Worm (Caenorhabditis elegans) whole organism, L2 larva: ENCODE measurements around the gene D1014.7.

Source experiments
- C34F6.9 ChIP-seq: fragments of 150-350 bp; optimal IDR thresholded peaks from 2 replicates; lab custom pipeline; 2014; ENCODE audit warnings: missing biosample characterization, missing genetic modification characterization
- F13H6.1 ChIP-seq: sonication (generic microtip); optimal IDR thresholded peaks from 2 replicates; lab custom pipeline; 2016; ENCODE audit warnings: missing genetic modification characterization, missing compliant biosample characterization
- Y55F3AM.14 ChIP-seq: fragments of 200-800 bp; sonication (Bioruptor generic); optimal IDR thresholded peaks from 2 replicates; lab custom pipeline; 2018; ENCODE audit warnings: mild to moderate bottlenecking, missing genetic modification characterization, missing compliant biosample characterization
- alr-1 ChIP-seq: fragments of 150-350 bp; optimal IDR thresholded peaks from 2 replicates; lab custom pipeline; 2014; ENCODE audit warnings: missing biosample characterization, missing genetic modification characterization
- aly-2 ChIP-seq: fragments of 150-350 bp; optimal IDR thresholded peaks from 2 replicates; lab custom pipeline; 2014; ENCODE audit warnings: missing biosample characterization, missing genetic modification characterization
- ama-1 ChIP-seq: fragments of 150-350 bp; optimal IDR thresholded peaks from 2 replicates; lab custom pipeline; 2018; ENCODE audit warnings: inconsistent platforms
- ceh-16 ChIP-seq: fragments of 150-350 bp; optimal IDR thresholded peaks from 2 replicates; lab custom pipeline; 2014; ENCODE audit warnings: missing biosample characterization, missing genetic modification characterization
- ceh-82 ChIP-seq: fragments of 150-350 bp; optimal IDR thresholded peaks from 2 replicates; lab custom pipeline; 2014; ENCODE audit warnings: missing biosample characterization, missing genetic modification characterization
- dmd-4 ChIP-seq: sonication (generic microtip); optimal IDR thresholded peaks from 2 replicates; lab custom pipeline; 2017; ENCODE audit warnings: missing biosample characterization, missing genetic modification characterization
- elt-1 ChIP-seq: fragments of 150-350 bp; optimal IDR thresholded peaks from 2 replicates; lab custom pipeline; 2014; ENCODE audit warnings: missing biosample characterization, missing genetic modification characterization
- elt-3 ChIP-seq: sonication (generic microtip); optimal IDR thresholded peaks from 2 replicates; lab custom pipeline; 2017; ENCODE audit warnings: missing biosample characterization, missing genetic modification characterization
- fos-1 ChIP-seq: fragments of 150-350 bp; optimal IDR thresholded peaks from 2 replicates; lab custom pipeline; 2014; ENCODE audit warnings: missing biosample characterization, missing genetic modification characterization
- lin-11 ChIP-seq: fragments of 150-350 bp; sonication (generic microtip); optimal IDR thresholded peaks from 2 replicates; lab custom pipeline; 2014; ENCODE audit warnings: missing biosample characterization, missing genetic modification characterization, inconsistent platforms, mixed read lengths
- lin-13 ChIP-seq: fragments of 150-350 bp; optimal IDR thresholded peaks from 2 replicates; lab custom pipeline; 2014; ENCODE audit warnings: missing biosample characterization, missing genetic modification reagents, missing genetic modification characterization
- lin-39 ChIP-seq: fragments of 150-350 bp; optimal IDR thresholded peaks from 2 replicates; lab custom pipeline; 2014; ENCODE audit warnings: missing biosample characterization, missing genetic modification reagents, missing genetic modification characterization
- lsy-2 ChIP-seq, 2 experiments: fragments of 150-350 bp in 1 of 2; sonication (generic microtip) in 1 of 2; optimal IDR thresholded peaks; 2 replicates each; lab custom pipeline; 2014 to 2017; ENCODE audit warnings: missing biosample characterization in 2 of 2, missing genetic modification characterization in 2 of 2
- mab-5 ChIP-seq: fragments of 150-350 bp; optimal IDR thresholded peaks from 2 replicates; lab custom pipeline; 2014; ENCODE audit warnings: missing biosample characterization, missing genetic modification characterization
- nhr-11 ChIP-seq: fragments of 150-350 bp; optimal IDR thresholded peaks from 2 replicates; lab custom pipeline; 2014; ENCODE audit warnings: missing biosample characterization, missing genetic modification characterization
- nhr-21 ChIP-seq: fragments of 150-350 bp; optimal IDR thresholded peaks from 2 replicates; lab custom pipeline; 2014; ENCODE audit warnings: missing biosample characterization, missing genetic modification characterization
- nhr-23 ChIP-seq: fragments of 150-350 bp; optimal IDR thresholded peaks from 2 replicates; lab custom pipeline; 2014; ENCODE audit warnings: missing biosample characterization, missing genetic modification reagents, missing genetic modification characterization
- nhr-237 ChIP-seq: fragments of 150-350 bp; optimal IDR thresholded peaks from 2 replicates; lab custom pipeline; 2014; ENCODE audit warnings: missing biosample characterization, missing genetic modification characterization
- nhr-25 ChIP-seq: fragments of 150-350 bp; sonication (generic microtip); optimal IDR thresholded peaks from 3 replicates; lab custom pipeline; 2014; ENCODE audit warnings: missing biosample characterization, missing genetic modification characterization
- nhr-6 ChIP-seq: fragments of 150-350 bp; optimal IDR thresholded peaks from 2 replicates; lab custom pipeline; 2014; ENCODE audit warnings: missing biosample characterization, missing genetic modification characterization
- sem-4 ChIP-seq: fragments of 150-350 bp; optimal IDR thresholded peaks from 2 replicates; lab custom pipeline; 2014; ENCODE audit warnings: missing biosample characterization, missing genetic modification reagents, missing genetic modification characterization
- skn-1 ChIP-seq: sonication (generic microtip); optimal IDR thresholded peaks from 2 replicates; lab custom pipeline; 2017; ENCODE audit warnings: missing biosample characterization, missing genetic modification characterization
- sma-3 ChIP-seq: sonication (generic microtip); optimal IDR thresholded peaks from 2 replicates; lab custom pipeline; 2016; ENCODE audit warnings: missing genetic modification reagents, missing genetic modification characterization, missing compliant biosample characterization
- sma-9 ChIP-seq, 2 experiments: fragments of 150-350 bp in 1 of 2; sonication (generic microtip) in 1 of 2; optimal IDR thresholded peaks; 2 replicates each; lab custom pipeline; 2014 to 2016; ENCODE audit warnings: missing genetic modification characterization in 2 of 2, mild to moderate bottlenecking in 1 of 2, missing biosample characterization in 1 of 2, missing compliant biosample characterization in 1 of 2, missing genetic modification reagents in 1 of 2, moderate library complexity in 1 of 2
- unc-39 ChIP-seq: fragments of 150-350 bp; optimal IDR thresholded peaks from 2 replicates; lab custom pipeline; 2014; ENCODE audit warnings: missing biosample characterization, missing genetic modification characterization
- unc-55 ChIP-seq: fragments of 150-350 bp; sonication (generic microtip); optimal IDR thresholded peaks from 3 replicates; lab custom pipeline; 2014; ENCODE audit warnings: missing biosample characterization, missing genetic modification reagents, missing genetic modification characterization
- unc-62 ChIP-seq: fragments of 150-350 bp; optimal IDR thresholded peaks from 2 replicates; lab custom pipeline; 2014; ENCODE audit warnings: missing biosample characterization, missing genetic modification reagents, missing genetic modification characterization
- ztf-4 ChIP-seq: fragments of 150-350 bp; optimal IDR thresholded peaks from 2 replicates; lab custom pipeline; 2014; ENCODE audit warnings: missing biosample characterization, missing genetic modification characterization

Gene D1014.7

DNA sequence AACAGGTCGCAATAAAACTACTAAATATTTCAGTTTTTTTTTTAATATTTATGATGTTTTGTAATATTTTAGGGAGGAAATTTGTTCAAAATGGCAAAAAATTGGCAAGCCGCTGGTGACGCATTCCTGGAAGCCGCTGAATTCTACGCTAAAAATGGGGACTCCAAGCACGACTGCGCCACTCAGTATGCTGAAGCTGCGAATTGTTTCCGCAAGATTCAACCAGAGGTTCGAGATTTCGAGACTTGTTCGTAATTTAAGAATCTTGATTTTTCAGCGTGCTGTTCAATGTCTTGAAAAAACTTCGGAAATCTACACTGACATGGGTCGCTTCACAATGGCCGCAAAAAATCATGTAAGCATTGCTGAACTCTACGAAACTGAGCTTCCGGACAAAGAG, 13.6 kb downstream of the D1014.7 start:
- TF ChIP-seq ama-1 (lab: Kevin White, UChicago) (peak; percentile 25), lsy-2 (tag; optimal IDR thresholded peaks at IDR 0.05; lab: Kevin White, UChicago) (no peak)

DNA sequence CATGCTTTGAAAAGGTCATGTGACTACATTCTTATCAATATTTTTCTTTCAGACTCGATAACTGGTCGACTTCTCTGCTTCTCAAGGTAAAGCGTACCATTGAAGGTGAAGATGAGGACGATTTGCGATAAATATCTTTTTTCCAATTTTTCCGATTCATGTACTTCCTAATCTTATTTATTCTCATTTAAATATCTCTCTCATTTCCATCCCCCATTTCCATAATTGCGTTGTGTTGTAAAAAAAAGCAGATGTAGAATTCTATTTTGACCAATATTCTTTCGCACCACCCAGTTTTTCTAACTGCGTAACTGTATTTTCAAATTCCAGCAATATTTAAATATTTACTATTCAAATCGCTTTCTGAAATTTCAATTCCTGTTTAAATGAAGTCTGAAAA, 14.9 kb downstream of the D1014.7 start, which contains the start of gene D1014.4:
Gene D1014.4, plus strand, starts transcription at position 301 of the 400 bp plus-strand sequence.
- TF ChIP-seq sem-4 (tag; lab: Kevin White, UChicago) = no peak

DNA sequence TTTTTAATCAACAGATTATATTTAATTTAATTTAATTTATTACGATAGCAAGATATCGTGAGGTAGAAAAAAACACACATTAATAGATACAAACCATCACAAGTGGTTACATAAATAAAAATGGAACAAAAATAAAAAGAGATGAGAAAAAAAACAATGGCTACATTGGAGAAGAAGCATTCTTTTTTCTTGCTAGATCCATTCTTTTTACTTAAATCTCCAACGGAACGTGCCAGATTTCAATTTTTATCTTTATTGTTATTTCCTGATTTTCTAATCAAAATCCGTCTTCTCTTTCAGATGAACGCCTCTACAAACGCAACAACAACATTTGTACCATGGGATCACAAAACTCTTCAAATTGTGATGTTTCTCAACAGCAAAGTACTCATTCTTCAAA, 25.5 kb downstream of the D1014.7 start, which contains the start of gene D1014.2:
Gene D1014.2, plus strand, starts transcription at position 301 of the 400 bp plus-strand sequence.
- TF ChIP-seq sma-9 (GFP tag; optimal IDR thresholded peaks at IDR 0.05; lab: Kevin White, UChicago) = no peak
- no peak for TF ChIP-seq sma-9 (tag; optimal IDR thresholded peaks at IDR 0.05; lab: Kevin White, UChicago)
- no peak for TF ChIP-seq lin-11 (tag; lab: Kevin White, UChicago)
- no peak for TF ChIP-seq unc-55 (GFP tag; lab: Kevin White, UChicago)
- no peak for TF ChIP-seq aly-2 (tag; lab: Kevin White, UChicago)
- no peak for TF ChIP-seq elt-1

ce11 chrV:8144515-8144914, 26.5 kb downstream of the D1014.7 start:
- no peak for TF ChIP-seq lin-13 (GFP tag; lab: Kevin White, UChicago)
- no peak for TF ChIP-seq skn-1
- TF ChIP-seq, all 48 proteins: peak for 0

DNA sequence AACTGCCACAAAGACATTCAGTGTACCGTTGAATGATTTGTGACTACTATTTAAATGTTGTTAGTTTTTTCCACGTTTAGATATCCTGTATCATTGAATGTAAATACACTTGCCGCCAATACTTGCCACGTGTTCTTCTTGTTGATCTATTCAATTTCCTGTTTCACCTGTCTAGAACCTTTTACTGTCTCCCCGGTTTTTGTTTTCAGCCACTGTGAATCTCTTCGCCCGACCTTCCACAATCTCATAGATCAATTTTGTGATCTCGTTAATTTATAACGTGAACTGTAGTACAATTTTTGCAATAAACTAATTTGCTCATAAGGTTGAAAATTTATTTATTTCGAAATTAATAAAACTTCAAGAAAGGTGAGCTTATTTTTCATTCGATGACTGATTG, 27.3 kb downstream of the D1014.7 start, which contains the start of gene D1014.13:
Gene D1014.13, plus strand, starts transcription at position 301 of the 400 bp plus-strand sequence.
- TF ChIP-seq alr-1 (tag; lab: Kevin White, UChicago) = no peak

- TF ChIP-seq nhr-23 (tag; lab: Kevin White, UChicago) = no peak
- TF ChIP-seq, all 48 proteins: peak for 0
Measured at ce11 chrV:8155743-8156142, 37.7 kb downstream of the D1014.7 start.

ce11 chrV:8157446-8157845, 39.4 kb downstream of the D1014.7 start, which contains the start of gene sul-2:
sul-2 (plus strand) TSS chrV:8157746.
- no peak for TF ChIP-seq skn-1
- TF ChIP-seq dmd-4 = no peak
- no peak for TF ChIP-seq nhr-21 (tag; lab: Kevin White, UChicago)
- TF ChIP-seq elt-1 = no peak
- TF ChIP-seq Y55F3AM.14 (GFP tag; lab: Kevin White, UChicago) = no peak
- no peak for TF ChIP-seq ceh-82 (tag; lab: Kevin White, UChicago)
- TF ChIP-seq nhr-6 (tag; lab: Kevin White, UChicago) = no peak
- TF ChIP-seq sma-3 (GFP tag; lab: Kevin White, UChicago) = no peak
- no peak for TF ChIP-seq C34F6.9 (tag; lab: Kevin White, UChicago)
- TF ChIP-seq ama-1 (lab: Kevin White, UChicago) = no peak
- no peak for TF ChIP-seq elt-3 (tag; lab: Kevin White, UChicago)

DNA sequence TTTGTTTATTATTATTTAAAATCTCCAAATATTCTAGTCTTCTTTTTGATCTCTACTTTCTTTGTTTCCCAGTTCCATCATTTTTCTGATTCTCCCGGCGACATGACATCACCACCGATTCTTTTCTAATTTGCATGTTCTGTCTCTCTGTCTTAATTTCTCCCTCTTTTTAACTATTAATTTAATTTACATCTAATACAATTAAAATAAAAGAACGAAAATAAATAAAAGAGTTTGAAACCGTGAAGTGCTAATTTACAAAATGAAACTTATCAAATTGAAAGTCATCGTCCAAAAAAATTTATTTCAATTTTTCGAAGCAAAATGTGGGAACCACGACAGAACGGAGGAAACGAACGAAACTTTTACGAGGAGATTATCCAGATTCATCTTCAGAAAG, 41.6 kb downstream of the D1014.7 start, which contains the start of gene F20D6.6:
Gene F20D6.6, plus strand, starts transcription at position 301 of the 400 bp plus-strand sequence.
- TF ChIP-seq nhr-25 (tag; lab: Kevin White, UChicago) (no peak), nhr-11 (tag; lab: Kevin White, UChicago) (no peak), lin-11 (tag; lab: Kevin White, UChicago) (no peak), dmd-4 (no peak), elt-1 (no peak), alr-1 (tag; lab: Kevin White, UChicago) (no peak), mab-5 (no peak), sma-9 (GFP tag; optimal IDR thresholded peaks at IDR 0.05; lab: Kevin White, UChicago) (no peak), sma-9 (tag; optimal IDR thresholded peaks at IDR 0.05; lab: Kevin White, UChicago) (no peak), unc-62 (GFP tag; lab: Kevin White, UChicago) (no peak), fos-1 (tag; lab: Kevin White, UChicago) (no peak), C34F6.9 (tag; lab: Kevin White, UChicago) (no peak), sem-4 (tag; lab: Kevin White, UChicago) (no peak), lin-39 (tag; lab: Kevin White, UChicago) (no peak), F13H6.1 (no peak), unc-39 (tag; lab: Kevin White, UChicago) (no peak), nhr-237 (tag; lab: Kevin White, UChicago) (no peak), ztf-4 (no peak), nhr-21 (tag; lab: Kevin White, UChicago) (no peak), ceh-16 (tag; lab: Kevin White, UChicago) (no peak), nhr-6 (tag; lab: Kevin White, UChicago) (no peak)
